Fruit fly (Drosophila melanogaster): Measurements from ENCODE around the gene Cont.

The Cont gene

DNA sequence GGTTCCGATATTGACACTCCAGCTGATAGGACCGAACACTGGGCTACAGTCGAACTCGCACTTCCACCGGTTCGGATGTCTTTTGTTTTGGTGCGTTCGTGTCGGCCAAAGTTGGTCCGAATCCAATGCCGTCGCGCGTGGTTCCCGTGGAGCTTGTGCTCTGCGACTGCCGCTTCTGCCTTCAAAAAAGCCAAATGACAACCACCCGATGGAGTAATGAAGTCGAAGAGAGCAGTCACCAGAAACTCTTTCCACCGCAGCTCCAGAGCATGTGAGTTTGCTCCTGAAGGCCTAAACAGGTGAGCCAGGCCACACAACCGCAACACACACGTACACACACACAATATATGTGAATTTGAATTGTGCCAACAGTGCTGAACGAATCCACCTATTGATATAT, 13.0 kb downstream of the Cont start, which contains the start of gene CG34112:
TSS of gene CG34112 (minus strand) at position 143 of the 400 bp plus-strand sequence.
- no peak for TF ChIP-seq dsx (GFP tag; optimal IDR thresholded peaks at IDR 0.05; ENCODE audit: poor library complexity, severe bottlenecking)
- TF ChIP-seq CG6808 (GFP tag; optimal IDR thresholded peaks at IDR 0.05) = no peak
- TF ChIP-seq eg (GFP tag; IDR thresholded peaks at IDR 0.05) = peak; percentile 31; the same call in 1 of the 3 replicates
- TF ChIP-seq svp (GFP tag) = no peak
- peak; percentile 38; the same call in 1 of the 2 replicates for TF ChIP-seq CG15336 (GFP tag; IDR thresholded peaks at IDR 0.05)
- peak; percentile 47 for TF ChIP-seq CG6854 (GFP tag; optimal IDR thresholded peaks at IDR 0.05)
- TF ChIP-seq Eip93F (GFP tag; optimal IDR thresholded peaks at IDR 0.05) = no peak
- no peak for TF ChIP-seq fkh (GFP tag; optimal IDR thresholded peaks at IDR 0.05)
- TF ChIP-seq vri (GFP tag; optimal IDR thresholded peaks at IDR 0.05) = peak; percentile 71
- TF ChIP-seq CG7368 (GFP tag; optimal IDR thresholded peaks at IDR 0.05) = no peak
- 0 out of 3 replicates have a peak, but pooled peaks have one; percentile 15 for TF ChIP-seq CG6163 (GFP tag; IDR thresholded peaks at IDR 0.05)
- no peak for TF ChIP-seq Eip75B (GFP tag; optimal IDR thresholded peaks at IDR 0.05)
- TF ChIP-seq CG8319 (GFP tag; optimal IDR thresholded peaks at IDR 0.05) = no peak
- peak; percentile 39; the same call in 1 of the 3 replicates for TF ChIP-seq CG8119 (GFP tag; IDR thresholded peaks at IDR 0.05)
- peak; percentile 6 for TF ChIP-seq achi (GFP tag; optimal IDR thresholded peaks at IDR 0.05)

DNA sequence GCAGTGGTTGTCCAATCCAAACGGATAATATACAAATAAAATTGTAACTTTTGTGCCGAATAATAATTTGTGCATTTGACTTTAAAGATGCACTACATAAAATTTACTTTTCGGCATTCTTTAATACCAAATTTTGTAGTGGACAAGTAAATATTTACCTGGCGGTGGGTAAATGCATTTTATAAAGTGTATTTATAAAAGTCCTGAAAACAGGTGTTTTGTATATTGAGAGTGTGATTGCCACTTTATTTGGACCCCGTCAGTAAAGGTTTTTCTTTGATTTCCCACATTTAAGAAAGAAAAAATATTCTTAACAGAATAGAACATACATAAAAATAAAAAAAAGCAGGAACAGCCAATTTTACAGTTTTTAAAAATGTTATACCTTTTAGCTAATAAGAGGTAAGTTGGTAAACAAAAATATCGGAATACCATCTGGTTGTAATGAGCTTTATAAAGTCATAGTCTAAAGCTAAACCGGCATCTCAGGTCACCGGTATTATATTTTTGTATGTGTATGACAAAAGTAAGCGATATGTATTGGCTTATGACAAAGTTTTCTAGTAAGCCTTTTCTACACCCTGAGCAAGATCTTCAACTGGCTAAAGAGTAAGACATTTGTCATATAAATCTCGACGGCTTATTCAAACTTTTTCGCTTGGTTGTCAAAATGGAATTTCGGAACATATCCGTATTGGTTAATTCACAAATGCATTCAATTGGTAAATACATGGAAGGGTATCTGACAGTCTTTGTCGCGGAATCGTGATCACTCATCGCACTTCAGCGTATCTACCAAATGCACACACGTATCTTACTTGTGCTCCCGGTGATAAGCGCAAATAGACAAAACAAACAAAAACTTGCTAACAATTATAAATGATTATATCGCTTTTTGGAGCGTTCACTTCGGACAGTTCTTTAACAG, 13.8 kb downstream of the Cont start:
- TF ChIP-seq cyc (GFP tag; optimal IDR thresholded peaks at IDR 0.05) (peak; percentile 95), CG6163 (GFP tag; IDR thresholded peaks at IDR 0.05) (peak; percentile 95), acj6 (GFP tag; optimal IDR thresholded peaks at IDR 0.05) (peak; percentile 94), CG8319 (GFP tag; optimal IDR thresholded peaks at IDR 0.05) (peak; percentile 83), spab (GFP tag; optimal IDR thresholded peaks at IDR 0.05) (peak; percentile 76), Sox15 (GFP tag; optimal IDR thresholded peaks at IDR 0.05) (peak; percentile 88), vri (GFP tag; optimal IDR thresholded peaks at IDR 0.05) (peak; percentile 97), CG6792 (GFP tag; optimal IDR thresholded peaks at IDR 0.05) (peak; percentile 93), CG34406 (GFP tag; optimal IDR thresholded peaks at IDR 0.05) (peak; percentile 94), Lpt (GFP tag; optimal IDR thresholded peaks at IDR 0.05) (peak; percentile 96), dac (GFP tag; optimal IDR thresholded peaks at IDR 0.05) (peak; percentile 95), CG10631 (GFP tag; optimal IDR thresholded peaks at IDR 0.05) (peak; percentile 85), fd85E (GFP tag; optimal IDR thresholded peaks at IDR 0.05) (peak; percentile 83), Met (GFP tag; optimal IDR thresholded peaks at IDR 0.05) (peak; percentile 94), achi (GFP tag; optimal IDR thresholded peaks at IDR 0.05) (peak; percentile 93), Hr39 (GFP tag; optimal IDR thresholded peaks at IDR 0.05) (peak; percentile 96), Eip78C (GFP tag) (peak; percentile 99), CG6808 (GFP tag; optimal IDR thresholded peaks at IDR 0.05) (peak; percentile 65), CG11762 (GFP tag; optimal IDR thresholded peaks at IDR 0.05; ENCODE audit: insufficient read depth) (peak; percentile 87), Sox102F (GFP tag; optimal IDR thresholded peaks at IDR 0.05) (peak; percentile 96), svp (GFP tag) (peak; percentile 98), CG1621 (tag; optimal IDR thresholded peaks at IDR 0.05) (peak; percentile 90), esn (GFP tag; optimal IDR thresholded peaks at IDR 0.05) (peak; percentile 96), CG11294 (GFP tag; IDR thresholded peaks at IDR 0.05) (peak; percentile 92; the same call in 1 of the 2 replicates), salr (GFP tag; optimal IDR thresholded peaks at IDR 0.05) (peak; percentile 86 to 89), CG11902 (GFP tag; optimal IDR thresholded peaks at IDR 0.05) (peak; percentile 91), Eip75B (GFP tag; optimal IDR thresholded peaks at IDR 0.05) (peak; percentile 92), topi (GFP tag; optimal IDR thresholded peaks at IDR 0.05) (peak; percentile 95), CG16779 (tag; optimal IDR thresholded peaks at IDR 0.05) (peak; percentile 88), Hr38 (GFP tag; optimal IDR thresholded peaks at IDR 0.05) (no peak), dsx (GFP tag; optimal IDR thresholded peaks at IDR 0.05; ENCODE audit: poor library complexity, severe bottlenecking) (peak; percentile 88), CG3919 (GFP tag; optimal IDR thresholded peaks at IDR 0.05) (peak; percentile 96), CG3032 (tag; optimal IDR thresholded peaks at IDR 0.05) (peak; percentile 86), CG8632 (GFP tag; optimal IDR thresholded peaks at IDR 0.05) (peak; percentile 92), CG7368 (GFP tag; optimal IDR thresholded peaks at IDR 0.05) (peak; percentile 92), lz (GFP tag; optimal IDR thresholded peaks at IDR 0.05) (peak; percentile 94), CG32006 (GFP tag; optimal IDR thresholded peaks at IDR 0.05) (peak; percentile 97), CG15336 (GFP tag; IDR thresholded peaks at IDR 0.05) (peak; percentile 97), fkh (GFP tag; optimal IDR thresholded peaks at IDR 0.05) (peak; percentile 89), CG4318 (GFP tag; optimal IDR thresholded peaks at IDR 0.05) (peak; percentile 93), CG6276 (GFP tag; optimal IDR thresholded peaks at IDR 0.05) (peak; percentile 95), CG8119 (GFP tag; IDR thresholded peaks at IDR 0.05) (peak; percentile 97)

All from whole organism, prepupa.